Worm (Caenorhabditis elegans) whole organism, late embryonic: ENCODE measurements around the gene C03B1.10.

Experiments used
- C08G9.2 ChIP-seq: sonication (generic microtip); optimal IDR thresholded peaks from 2 replicates; lab custom pipeline; 2016; ENCODE audit warnings: mild to moderate bottlenecking, missing genetic modification characterization, moderate library complexity, missing compliant biosample characterization
- F13H6.1 ChIP-seq: sonication (generic microtip); optimal IDR thresholded peaks from 2 replicates; lab custom pipeline; 2016; ENCODE audit warnings: missing genetic modification characterization, missing compliant biosample characterization
- K09A11.1 ChIP-seq: sonication (generic microtip); optimal IDR thresholded peaks from 2 replicates; lab custom pipeline; 2017; ENCODE audit warnings: antibody characterized with exemption, mild to moderate bottlenecking, missing genetic modification characterization, missing compliant biosample characterization; ENCODE audit not compliant: insufficient read depth
- ceh-19 ChIP-seq: fragments of 200-800 bp; sonication (Bioruptor generic); optimal IDR thresholded peaks from 2 replicates; lab custom pipeline; 2018; ENCODE audit warnings: mild to moderate bottlenecking, missing genetic modification characterization, missing compliant biosample characterization
- ceh-2 ChIP-seq: sonication (generic microtip); optimal IDR thresholded peaks from 2 replicates; lab custom pipeline; 2016; ENCODE audit warnings: missing genotype, missing genetic modification characterization, missing compliant biosample characterization
- ceh-24 ChIP-seq: sonication (generic microtip); optimal IDR thresholded peaks from 2 replicates; lab custom pipeline; 2016; ENCODE audit warnings: mild to moderate bottlenecking, missing genetic modification characterization, missing compliant biosample characterization
- ceh-45 ChIP-seq: fragments of 200-800 bp; sonication (Bioruptor generic); IDR thresholded peaks from 2 replicates; pipeline ENCODE4 v1.3.6; 2022; ENCODE audit warnings: missing genetic modification reagents, missing genetic modification characterization, missing compliant biosample characterization
- che-1 ChIP-seq: sonication (generic microtip); optimal IDR thresholded peaks from 2 replicates; lab custom pipeline; 2016; ENCODE audit warnings: mild to moderate bottlenecking, missing genetic modification characterization, missing compliant biosample characterization
- dmd-4 ChIP-seq: sonication (generic microtip); optimal IDR thresholded peaks from 2 replicates; lab custom pipeline; 2016; ENCODE audit warnings: borderline replicate concordance, missing genetic modification characterization, missing compliant biosample characterization
- ets-4 ChIP-seq: sonication (generic microtip); optimal IDR thresholded peaks from 2 replicates; lab custom pipeline; 2016; ENCODE audit warnings: missing genetic modification characterization, missing compliant biosample characterization
- eyg-1 ChIP-seq: sonication (generic microtip); optimal IDR thresholded peaks from 2 replicates; lab custom pipeline; 2016; ENCODE audit warnings: missing genotype, missing genetic modification characterization, missing compliant biosample characterization
- fax-1 ChIP-seq: sonication (generic microtip); optimal IDR thresholded peaks from 2 replicates; lab custom pipeline; 2016; ENCODE audit warnings: missing genotype, missing genetic modification characterization, missing compliant biosample characterization
- hlh-13 ChIP-seq: fragments of 200-800 bp; sonication (Bioruptor generic); optimal IDR thresholded peaks from 2 replicates; lab custom pipeline; 2018; ENCODE audit warnings: mild to moderate bottlenecking, missing genetic modification characterization, missing compliant biosample characterization
- hlh-15 ChIP-seq: sonication (generic microtip); optimal IDR thresholded peaks from 2 replicates; lab custom pipeline; 2016; ENCODE audit warnings: missing genetic modification characterization, missing compliant biosample characterization
- hlh-6 ChIP-seq: sonication (generic microtip); optimal IDR thresholded peaks from 2 replicates; lab custom pipeline; 2016; ENCODE audit warnings: missing genotype, missing genetic modification characterization, missing compliant biosample characterization
- lim-6 ChIP-seq: sonication (generic microtip); optimal IDR thresholded peaks from 2 replicates; lab custom pipeline; 2016; ENCODE audit warnings: missing genetic modification characterization, missing compliant biosample characterization
- madf-2 ChIP-seq: sonication (generic microtip); optimal IDR thresholded peaks from 2 replicates; lab custom pipeline; 2017; ENCODE audit warnings: missing genetic modification characterization, missing compliant biosample characterization
- nfya-1 ChIP-seq: sonication (generic microtip); optimal IDR thresholded peaks from 2 replicates; lab custom pipeline; 2017; ENCODE audit warnings: missing genetic modification characterization, mild to moderate bottlenecking, missing compliant biosample characterization, antibody characterized with exemption, moderate library complexity
- nhr-232 ChIP-seq: sonication (generic microtip); optimal IDR thresholded peaks from 2 replicates; lab custom pipeline; 2016; ENCODE audit warnings: missing genetic modification characterization, missing compliant biosample characterization
- npax-4 ChIP-seq: sonication (generic microtip); optimal IDR thresholded peaks from 2 replicates; lab custom pipeline; 2016; ENCODE audit warnings: missing genetic modification characterization, missing compliant biosample characterization
- odd-2 ChIP-seq: sonication (generic microtip); optimal IDR thresholded peaks from 2 replicates; lab custom pipeline; 2017; ENCODE audit warnings: antibody characterized with exemption, mild to moderate bottlenecking, missing genetic modification characterization, missing compliant biosample characterization
- pat-9 ChIP-seq: fragments of 200-800 bp; sonication (Bioruptor generic); optimal IDR thresholded peaks from 2 replicates; lab custom pipeline; 2018; ENCODE audit warnings: mild to moderate bottlenecking, missing genetic modification characterization, moderate library complexity, missing compliant biosample characterization
- pax-1 ChIP-seq: fragments of 150-350 bp; optimal IDR thresholded peaks from 2 replicates; lab custom pipeline; 2014; ENCODE audit warnings: missing biosample characterization, missing genetic modification characterization
- pha-4 ChIP-seq: fragments of 150-350 bp; optimal IDR thresholded peaks from 2 replicates; lab custom pipeline; 2018; ENCODE audit warnings: missing biosample characterization, missing genetic modification reagents, missing genetic modification characterization
- pqm-1 ChIP-seq: sonication (generic microtip); optimal IDR thresholded peaks from 2 replicates; lab custom pipeline; 2016; ENCODE audit warnings: missing genetic modification characterization, missing compliant biosample characterization
- pros-1 ChIP-seq: fragments of 150-350 bp; optimal IDR thresholded peaks from 2 replicates; lab custom pipeline; 2014; ENCODE audit warnings: missing biosample characterization, missing genetic modification reagents, missing genetic modification characterization
- rnt-1 ChIP-seq: sonication (generic microtip); optimal IDR thresholded peaks from 2 replicates; lab custom pipeline; 2016; ENCODE audit warnings: missing genetic modification characterization, missing compliant biosample characterization
- sox-2 ChIP-seq: fragments of 200-800 bp; sonication (Bioruptor generic); IDR thresholded peaks from 2 replicates; pipeline ENCODE4 v1.3.6; 2022; ENCODE audit warnings: missing genetic modification reagents, missing genetic modification characterization, missing compliant biosample characterization
- syd-9 ChIP-seq: sonication (generic microtip); optimal IDR thresholded peaks from 2 replicates; lab custom pipeline; 2016; ENCODE audit warnings: mild to moderate bottlenecking, missing genetic modification characterization, moderate library complexity, missing compliant biosample characterization
- tbx-2 ChIP-seq: sonication (generic microtip); optimal IDR thresholded peaks from 2 replicates; lab custom pipeline; 2016; ENCODE audit warnings: missing genetic modification characterization, missing compliant biosample characterization
- unc-3 ChIP-seq, 2 experiments: fragments of 200-800 bp in 1 of 2; sonication (Bioruptor generic) in 1 of 2; sonication (generic microtip) in 1 of 2; conservative IDR thresholded peaks in 1 of 2; optimal IDR thresholded peaks in 1 of 2; 2 replicates each; pipeline versions ENCODE4 v1.3.6 to Lab custom; 2016 to 2022; ENCODE audit warnings: missing compliant biosample characterization in 2 of 2, missing genetic modification characterization in 2 of 2, missing genetic modification reagents in 1 of 2
- unc-42 ChIP-seq: sonication (generic microtip); optimal IDR thresholded peaks from 2 replicates; lab custom pipeline; 2016; ENCODE audit warnings: missing genotype, missing genetic modification characterization, missing compliant biosample characterization
- unc-86 ChIP-seq: sonication (generic microtip); optimal IDR thresholded peaks from 2 replicates; lab custom pipeline; 2016; ENCODE audit warnings: missing genetic modification characterization, missing compliant biosample characterization

Gene C03B1.10

ce11 chrX:6331409-6331808, 26.3 kb downstream of the C03B1.10 start, which contains the start of gene col-170:
Gene col-170 (plus strand): TSS chrX:6331709.
- TF ChIP-seq ceh-19 (no peak), hlh-6 (tag; lab: Kevin White, UChicago) (no peak)

ce11 chrX:6328860-6329259, 28.8 kb downstream of the C03B1.10 start, which contains the start of gene col-169:
Gene col-169 (plus strand): TSS chrX:6329160.
- no peak for TF ChIP-seq hlh-13 (GFP tag; lab: Kevin White, UChicago)
- TF ChIP-seq lim-6 = no peak
- TF ChIP-seq F13H6.1 = no peak
- TF ChIP-seq unc-42 (tag; lab: Kevin White, UChicago) = no peak
- no peak for TF ChIP-seq pros-1 (tag; lab: Kevin White, UChicago)
- TF ChIP-seq eyg-1 (tag; lab: Kevin White, UChicago) = no peak
- TF ChIP-seq unc-86 (tag; lab: Kevin White, UChicago) = no peak
- TF ChIP-seq dmd-4 (tag; lab: Kevin White, UChicago) = no peak
- TF ChIP-seq pax-1 (tag; lab: Kevin White, UChicago) = no peak
- TF ChIP-seq hlh-15 = no peak
- TF ChIP-seq C08G9.2 (tag; lab: Kevin White, UChicago) = no peak
- no peak for TF ChIP-seq fax-1
- no peak for TF ChIP-seq ets-4 (tag; lab: Kevin White, UChicago)
- no peak for TF ChIP-seq nhr-232
- TF ChIP-seq unc-3 (GFP tag; conservative IDR thresholded peaks at IDR 0.05; lab: Robert Waterston, UW) = no peak
- TF ChIP-seq unc-3 (tag; optimal IDR thresholded peaks at IDR 0.05; lab: Kevin White, UChicago) = no peak
- no peak for TF ChIP-seq pha-4 (tag; lab: Kevin White, UChicago)
- no peak for TF ChIP-seq tbx-2 (tag; lab: Kevin White, UChicago)
- TF ChIP-seq ceh-2 = no peak
- TF ChIP-seq ceh-19 = no peak
- TF ChIP-seq ceh-45 (GFP tag; lab: Robert Waterston, UW) = no peak

- TF ChIP-seq pqm-1 (no peak), odd-2 (tag; lab: Kevin White, UChicago) (no peak), sox-2 (GFP tag; lab: Robert Waterston, UW) (no peak), ceh-45 (GFP tag; lab: Robert Waterston, UW) (no peak), nfya-1 (tag; lab: Kevin White, UChicago) (no peak), unc-86 (tag; lab: Kevin White, UChicago) (no peak), ceh-2 (no peak), fax-1 (no peak), K09A11.1 (no peak), syd-9 (tag; lab: Kevin White, UChicago) (no peak)
These were observed 31.6 kb downstream of the C03B1.10 start, which contains the start of gene col-168 for ce11 chrX:6326088-6326487. Gene col-168 (plus strand): TSS chrX:6326388.

- TF ChIP-seq ceh-24 (tag; lab: Kevin White, UChicago) (no peak), F13H6.1 (no peak), che-1 (tag; lab: Kevin White, UChicago) (no peak), npax-4 (tag; lab: Kevin White, UChicago) (no peak), pha-4 (tag; lab: Kevin White, UChicago) (no peak), rnt-1 (no peak), hlh-13 (GFP tag; lab: Kevin White, UChicago) (no peak), pat-9 (no peak)
- TF ChIP-seq, all 69 proteins: peak for 0
These were observed 34.5 kb downstream of the C03B1.10 start, which contains the start of gene col-167 for ce11 chrX:6323129-6323528. Gene col-167 (plus strand): TSS chrX:6323488.

- no peak for TF ChIP-seq madf-2
These were observed 36.3 kb downstream of the C03B1.10 start for ce11 chrX:6321380-6321779.
